Worm (Caenorhabditis elegans) whole organism, L4 larva: Measurements from ENCODE around the gene Y102A5C.2.

ENCODE experiments used
- F10B5.3 ChIP-seq: sonication (generic microtip); optimal IDR thresholded peaks from 2 replicates; lab custom pipeline; 2016; ENCODE audit warnings: mild to moderate bottlenecking, missing genetic modification characterization, missing compliant biosample characterization
- F26F4.8 ChIP-seq: fragments of 200-800 bp; sonication (Bioruptor generic); conservative IDR thresholded peaks from 2 replicates; pipeline ENCODE4 v1.3.6; 2022; ENCODE audit warnings: missing genetic modification characterization, missing compliant biosample characterization
- F37D6.2 ChIP-seq: sonication (generic microtip); optimal IDR thresholded peaks from 2 replicates; lab custom pipeline; 2016; ENCODE audit warnings: mild to moderate bottlenecking, missing genetic modification characterization, missing compliant biosample characterization
- F44E2.7 ChIP-seq: fragments of 200-800 bp; sonication (Bioruptor generic); IDR thresholded peaks from 2 replicates; pipeline ENCODE4 v2.1.2; 2022; ENCODE audit warnings: missing genetic modification characterization, missing compliant biosample characterization
- T20F7.1 ChIP-seq: fragments of 200-800 bp; sonication (Bioruptor generic); optimal IDR thresholded peaks from 2 replicates; lab custom pipeline; 2018; ENCODE audit warnings: mild to moderate bottlenecking, missing genetic modification characterization, missing compliant biosample characterization
- Y5F2A.4 ChIP-seq: fragments of 200-800 bp; sonication (Bioruptor generic); optimal IDR thresholded peaks from 2 replicates; lab custom pipeline; 2018; ENCODE audit warnings: mild to moderate bottlenecking, missing genetic modification characterization, missing compliant biosample characterization
- Y75B8A.6 ChIP-seq: fragments of 200-800 bp; sonication (Bioruptor generic); IDR thresholded peaks from 2 replicates; pipeline ENCODE4 v1.3.6; 2022; ENCODE audit warnings: missing genetic modification reagents, missing genetic modification characterization, missing compliant biosample characterization
- ZK337.2 ChIP-seq: fragments of 200-800 bp; sonication (Bioruptor generic); IDR thresholded peaks from 2 replicates; pipeline ENCODE4 v1.3.6; 2022; ENCODE audit warnings: missing genetic modification reagents, missing genetic modification characterization, missing compliant biosample characterization
- ZK546.5 ChIP-seq, 2 experiments: sonication (generic microtip); optimal IDR thresholded peaks; 2 replicates each; lab custom pipeline; 2017; ENCODE audit warnings: missing biosample characterization in 2 of 2, missing genetic modification characterization in 2 of 2
- aha-1 ChIP-seq: fragments of 150-350 bp; peaks from one replicate; lab custom pipeline; 2014; ENCODE audit warnings: missing biosample characterization, missing genetic modification characterization
- ceh-20 ChIP-seq: fragments of 200-800 bp; sonication (Bioruptor generic); IDR thresholded peaks from 2 replicates; pipeline ENCODE4 v1.3.6; 2022; ENCODE audit warnings: missing genetic modification reagents, missing genetic modification characterization, missing compliant biosample characterization
- ceh-28 ChIP-seq: fragments of 150-350 bp; optimal IDR thresholded peaks from 2 replicates; lab custom pipeline; 2014; ENCODE audit warnings: missing biosample characterization, missing genetic modification reagents, missing genetic modification characterization
- ces-1 ChIP-seq: fragments of 150-350 bp; sonication (generic microtip); optimal IDR thresholded peaks from 4 replicates; lab custom pipeline; 2014; ENCODE audit warnings: missing biosample characterization, missing genetic modification reagents, missing genetic modification characterization
- cey-2 ChIP-seq: sonication (generic microtip); optimal IDR thresholded peaks from 3 replicates; lab custom pipeline; 2017; ENCODE audit warnings: missing genetic modification characterization, mild to moderate bottlenecking, missing compliant biosample characterization, antibody characterized with exemption, borderline replicate concordance; ENCODE audit not compliant: insufficient read depth
- daf-12 ChIP-seq: fragments of 150-350 bp; optimal IDR thresholded peaks from 2 replicates; lab custom pipeline; 2014; ENCODE audit warnings: missing biosample characterization, missing genetic modification reagents, missing genetic modification characterization
- daf-16 ChIP-seq, 3 experiments: sonication (generic microtip); optimal IDR thresholded peaks; 2 replicates each; lab custom pipeline; 2016 to 2017; ENCODE audit warnings: missing genetic modification characterization in 3 of 3, missing genetic modification reagents in 3 of 3, mild to moderate bottlenecking in 2 of 3, missing compliant biosample characterization in 2 of 3, missing biosample characterization in 1 of 3, moderate library complexity in 1 of 3
- dmd-6 ChIP-seq: fragments of 200-800 bp; sonication (Bioruptor generic); IDR thresholded peaks from 2 replicates; pipeline ENCODE4 v1.3.6; 2022; ENCODE audit warnings: missing genetic modification reagents, missing genetic modification characterization, missing compliant biosample characterization
- dmd-8 ChIP-seq: fragments of 200-800 bp; sonication (Bioruptor generic); IDR thresholded peaks from 2 replicates; pipeline ENCODE4 v1.3.6; 2022; ENCODE audit warnings: missing genetic modification characterization, missing compliant biosample characterization
- dpl-1 ChIP-seq: fragments of 150-350 bp; optimal IDR thresholded peaks from 2 replicates; lab custom pipeline; 2014; ENCODE audit warnings: missing biosample characterization, missing genetic modification reagents, missing genetic modification characterization
- egl-27 ChIP-seq: sonication (generic microtip); optimal IDR thresholded peaks from 3 replicates; lab custom pipeline; 2017; ENCODE audit warnings: missing biosample characterization, missing genetic modification reagents, missing genetic modification characterization
- jun-1 ChIP-seq: fragments of 150-350 bp; optimal IDR thresholded peaks from 2 replicates; lab custom pipeline; 2014; ENCODE audit warnings: missing biosample characterization, missing genetic modification reagents, missing genetic modification characterization
- lin-38 ChIP-seq: fragments of 200-800 bp; sonication (Bioruptor generic); IDR thresholded peaks from 2 replicates; pipeline ENCODE4 v1.3.6; 2022; ENCODE audit warnings: missing genetic modification reagents, missing genetic modification characterization, missing compliant biosample characterization
- lin-39 ChIP-seq: fragments of 150-350 bp; optimal IDR thresholded peaks from 2 replicates; lab custom pipeline; 2014; ENCODE audit warnings: missing biosample characterization, missing genetic modification reagents, missing genetic modification characterization
- lsy-2 ChIP-seq, 2 experiments: fragments of 150-350 bp in 1 of 2; sonication (generic microtip) in 1 of 2; optimal IDR thresholded peaks; 2 replicates each; lab custom pipeline; 2014 to 2017; ENCODE audit warnings: missing biosample characterization in 2 of 2, missing genetic modification characterization in 2 of 2
- mdt-29 ChIP-seq: fragments of 200-800 bp; sonication (Bioruptor generic); IDR thresholded peaks from 2 replicates; pipeline ENCODE4 v1.3.6; 2022; ENCODE audit warnings: missing genetic modification reagents, missing genetic modification characterization, missing compliant biosample characterization
- nhr-11 ChIP-seq: fragments of 150-350 bp; optimal IDR thresholded peaks from 2 replicates; lab custom pipeline; 2014; ENCODE audit warnings: missing biosample characterization, missing genetic modification characterization
- nhr-111 ChIP-seq: fragments of 200-800 bp; sonication (Bioruptor generic); optimal IDR thresholded peaks from 2 replicates; lab custom pipeline; 2018; ENCODE audit warnings: mild to moderate bottlenecking, missing genetic modification characterization, missing compliant biosample characterization
- nhr-6 ChIP-seq: fragments of 150-350 bp; optimal IDR thresholded peaks from 2 replicates; lab custom pipeline; 2014; ENCODE audit warnings: missing biosample characterization, missing genetic modification characterization
- pha-4 ChIP-seq, 2 experiments: fragments of 150-350 bp in 1 of 2; fragments of 200-800 bp in 1 of 2; sonication (Bioruptor generic) in 1 of 2; IDR thresholded peaks in 1 of 2; optimal IDR thresholded peaks in 1 of 2; 2 replicates each; pipeline versions ENCODE4 v1.3.6 to Lab custom; 2014 to 2022; ENCODE audit warnings: missing genetic modification characterization in 2 of 2, missing genetic modification reagents in 2 of 2, missing biosample characterization in 1 of 2, missing compliant biosample characterization in 1 of 2
- tag-97 ChIP-seq: fragments of 200-800 bp; sonication (Bioruptor generic); IDR thresholded peaks from 2 replicates; pipeline ENCODE4 v1.3.6; 2022; ENCODE audit warnings: missing genetic modification characterization, missing compliant biosample characterization
- unc-130 ChIP-seq: sonication (generic microtip); optimal IDR thresholded peaks from 2 replicates; lab custom pipeline; 2016; ENCODE audit warnings: missing genetic modification reagents, missing genetic modification characterization, missing compliant biosample characterization
- unc-62 ChIP-seq, 3 experiments: fragments of 150-350 bp in 1 of 3; sonication (generic microtip); optimal IDR thresholded peaks in 2 of 3; peaks in 1 of 3; 1 replicate in 1 of 3; 2 replicates in 2 of 3; lab custom pipeline; 2014 to 2017; ENCODE audit warnings: missing biosample characterization in 3 of 3, missing genetic modification characterization in 3 of 3, missing genetic modification reagents in 3 of 3, missing genotype in 1 of 3

The Y102A5C.2 gene

DNA sequence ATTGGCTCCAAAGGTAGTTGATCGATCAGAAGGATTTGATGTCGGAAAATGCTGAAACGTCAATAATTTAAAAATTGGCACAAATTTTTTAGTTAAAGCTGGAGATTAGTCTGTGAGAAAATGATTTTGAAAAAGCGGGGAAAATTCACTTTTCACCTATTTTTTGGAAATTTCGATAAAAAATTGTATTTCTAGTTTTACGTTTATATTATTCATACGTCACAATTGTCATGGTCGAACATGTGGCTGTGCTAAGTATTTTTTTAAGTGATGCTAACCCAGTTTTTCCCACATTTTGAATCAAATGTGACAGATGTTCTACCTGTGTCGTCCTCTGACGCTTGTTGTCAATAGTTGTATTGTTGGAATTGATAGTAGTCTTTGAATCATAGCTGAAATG is 39.0 kb upstream of the Y102A5C.2 start:
- TF ChIP-seq F26F4.8 (GFP tag; lab: Robert Waterston, UW) (no peak), cey-2 (no peak), dmd-8 (no peak), nhr-111 (GFP tag; lab: Kevin White, UChicago) (no peak), unc-62 (GFP tag; optimal IDR thresholded peaks at IDR 0.05 in 1 of 2; lab: Kevin White, UChicago) (peak in 1 of 2 experiments; percentile 94), unc-62 (tag; optimal IDR thresholded peaks at IDR 0.05; lab: Kevin White, UChicago) (no peak), aha-1 (no peak)
- TF ChIP-seq, all 104 proteins: peak for 1

DNA sequence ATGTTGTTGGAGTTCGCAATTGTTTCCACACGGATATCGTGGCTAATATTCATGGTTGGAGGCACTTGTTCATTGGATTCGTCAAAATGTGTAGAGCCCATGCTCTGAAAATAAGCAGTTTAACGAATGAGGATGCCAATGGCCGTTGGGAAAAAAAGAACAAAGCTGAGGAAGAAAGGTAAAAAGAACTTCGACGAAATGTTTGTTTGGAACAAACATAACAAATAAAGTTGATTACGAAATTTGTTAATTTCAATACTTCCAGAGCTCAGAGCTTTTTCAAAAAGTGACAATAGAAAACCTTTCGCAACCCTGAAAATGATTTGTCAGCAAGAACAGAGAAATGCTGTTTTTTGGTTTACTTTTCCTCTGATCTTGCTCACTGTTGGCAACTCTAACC is 38.5 kb upstream of the Y102A5C.2 start, which contains the start of gene F09C6.3:
Gene F09C6.3 (minus strand): TSS at position 101 of the 400 bp plus-strand sequence.
- TF ChIP-seq dmd-8, result no peak
- no peak for TF ChIP-seq lin-39
- TF ChIP-seq F26F4.8 (GFP tag; lab: Robert Waterston, UW), result no peak
- no peak for TF ChIP-seq T20F7.1
- no peak for TF ChIP-seq ceh-28 (tag; lab: Kevin White, UChicago)
- no peak for TF ChIP-seq F37D6.2 (tag; lab: Kevin White, UChicago)
- TF ChIP-seq daf-12 (tag; lab: Kevin White, UChicago), result no peak
- no peak for TF ChIP-seq Y75B8A.6 (GFP tag; lab: Robert Waterston, UW)
- no peak for TF ChIP-seq egl-27
- no peak for TF ChIP-seq Y5F2A.4
- TF ChIP-seq tag-97 (GFP tag; lab: Robert Waterston, UW), result no peak
- TF ChIP-seq daf-16 (GFP tag; optimal IDR thresholded peaks at IDR 0.05; lab: Kevin White, UChicago), result no peak
- no peak for TF ChIP-seq daf-16 (tag; optimal IDR thresholded peaks at IDR 0.05; lab: Kevin White, UChicago)
- no peak for TF ChIP-seq lin-38 (GFP tag; lab: Robert Waterston, UW)
- no peak for TF ChIP-seq nhr-111 (GFP tag; lab: Kevin White, UChicago)

DNA sequence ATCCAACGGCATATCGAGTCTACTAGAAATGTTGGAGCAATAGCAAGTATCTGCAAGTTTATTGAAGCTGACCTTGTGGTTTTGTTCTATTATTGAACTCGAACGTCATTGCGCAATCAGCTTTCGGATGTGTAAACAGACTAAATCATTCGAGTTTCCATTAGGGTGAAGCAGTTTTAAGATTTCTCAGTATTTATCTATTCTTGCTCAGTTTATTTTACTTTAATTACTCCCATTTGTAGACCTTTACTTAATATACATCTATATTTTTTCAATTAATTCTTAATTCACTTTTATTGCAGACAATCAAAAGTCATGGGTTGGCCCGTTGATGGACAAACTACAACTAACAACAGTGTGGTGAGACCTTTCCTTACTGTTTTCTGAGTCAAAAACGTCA is 37.9 kb upstream of the Y102A5C.2 start, which contains the start of gene F09C6.14:
Gene F09C6.14 (plus strand): TSS at position 301 of the 400 bp plus-strand sequence.
- TF ChIP-seq nhr-11, result no peak
- no peak for TF ChIP-seq dpl-1
- no peak for TF ChIP-seq ZK546.5 (tag; optimal IDR thresholded peaks at IDR 0.05; lab: Kevin White, UChicago)
- no peak for TF ChIP-seq ceh-20 (GFP tag; lab: Robert Waterston, UW)
- TF ChIP-seq F44E2.7 (GFP tag; lab: Robert Waterston, UW), result no peak
- no peak for TF ChIP-seq lsy-2 (tag; optimal IDR thresholded peaks at IDR 0.05; lab: Kevin White, UChicago)
- TF ChIP-seq, all 104 proteins: peak for 0

DNA sequence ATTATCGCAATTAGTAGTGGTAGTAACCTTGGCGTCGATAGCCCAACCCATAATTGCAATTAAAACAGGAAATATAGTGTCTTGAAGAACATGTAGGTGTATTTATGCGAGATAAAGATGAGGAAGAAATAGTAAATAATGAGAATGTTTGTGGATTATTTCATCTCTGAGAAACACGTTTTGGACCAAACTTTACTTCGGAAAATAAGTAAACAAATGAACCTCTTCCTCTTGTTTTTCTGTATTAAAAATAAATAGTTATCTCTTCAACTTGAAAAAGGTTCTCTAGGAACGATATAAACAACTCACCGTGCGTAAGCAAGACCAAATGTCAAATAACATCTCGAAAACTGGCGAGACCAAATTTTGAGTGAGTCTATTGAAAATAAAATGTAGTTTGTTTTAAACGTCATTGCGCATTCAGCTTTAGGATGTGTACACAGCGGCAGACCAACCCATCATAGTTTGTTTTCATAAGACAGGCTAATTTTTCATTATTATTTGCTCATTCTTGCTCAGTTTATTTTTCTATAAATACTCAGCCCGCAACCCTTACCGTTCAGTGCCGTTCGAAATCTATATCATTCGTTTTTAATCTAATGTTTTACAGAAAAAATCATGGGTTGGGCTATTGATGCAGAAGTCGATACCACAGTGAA is 36.1 kb upstream of the Y102A5C.2 start, which contains the start of the genes F09C6.11 and F09C6.12:
Gene F09C6.11 (minus strand): TSS at position 51 of the 659 bp plus-strand sequence.
Gene F09C6.12 (plus strand): TSS at position 609 of the 659 bp plus-strand sequence.
- TF ChIP-seq mdt-29 (GFP tag; lab: Robert Waterston, UW) (no peak), pha-4 (GFP tag; IDR thresholded peaks at IDR 0.05; lab: Robert Waterston, UW) (no peak), pha-4 (tag; optimal IDR thresholded peaks at IDR 0.05; lab: Kevin White, UChicago) (peak; percentile 27)

DNA sequence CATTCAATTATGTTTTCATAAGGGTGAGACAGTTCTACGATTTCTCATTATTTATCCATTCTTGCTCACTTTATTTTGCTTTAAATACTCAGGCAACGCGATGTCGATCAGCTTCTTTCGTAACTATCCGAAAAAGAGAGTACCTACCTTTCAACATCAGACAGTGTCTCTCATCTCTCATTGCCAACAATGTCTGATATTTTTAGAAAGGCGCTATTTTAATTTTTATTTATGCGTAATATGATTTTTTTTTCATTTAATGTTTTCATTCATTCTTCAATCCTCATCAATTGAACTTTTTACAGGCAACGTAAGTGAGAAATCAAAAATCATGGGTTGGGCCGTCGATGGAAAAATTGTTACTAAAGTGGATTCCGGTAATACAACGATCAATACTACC is 33.8 kb upstream of the Y102A5C.2 start, which contains the start of gene F09C6.13:
Gene F09C6.13 (plus strand): TSS at position 301 of the 400 bp plus-strand sequence.
- TF ChIP-seq ces-1 (GFP tag; lab: Kevin White, UChicago) (no peak), unc-62 (GFP tag; optimal IDR thresholded peaks at IDR 0.05 in 1 of 2; lab: Kevin White, UChicago) (peak in 1 of 2 experiments; percentile 6), unc-62 (tag; optimal IDR thresholded peaks at IDR 0.05; lab: Kevin White, UChicago) (no peak)

DNA sequence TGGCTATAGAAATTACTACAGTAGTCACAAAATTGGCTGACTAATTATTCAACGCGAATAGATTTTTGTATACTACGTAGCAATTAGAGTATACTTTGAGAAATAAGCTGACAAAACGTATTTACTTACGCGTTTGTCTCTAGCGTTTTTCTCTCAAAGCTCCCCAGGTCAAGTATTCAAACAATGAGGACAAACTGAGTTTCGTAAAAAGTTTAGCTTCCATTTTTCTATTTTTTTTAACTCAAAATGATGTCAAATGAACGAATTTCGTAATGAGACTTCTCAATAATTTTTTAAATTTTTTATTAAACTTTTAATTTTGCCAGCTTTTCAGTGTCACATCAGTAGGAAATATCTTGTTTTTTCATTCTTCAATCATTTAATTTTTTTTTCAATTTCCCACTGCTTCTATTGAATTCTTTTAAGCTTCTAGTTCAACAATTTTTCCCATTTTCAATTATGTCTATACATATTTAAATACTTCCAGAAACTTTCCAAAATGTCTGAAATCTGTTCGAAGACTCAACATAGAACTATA is 29.7 kb upstream of the Y102A5C.2 start, which contains the start of the genes ifas-2 and fbxa-44:
Gene ifas-2 (minus strand): TSS at position 101 of the 538 bp plus-strand sequence.
Gene fbxa-44 (plus strand): TSS at position 488 of the 538 bp plus-strand sequence.
- TF ChIP-seq F10B5.3 (tag; lab: Kevin White, UChicago), result no peak
- no peak for TF ChIP-seq nhr-6
- no peak for TF ChIP-seq dmd-6
- TF ChIP-seq ZK337.2 (GFP tag; lab: Robert Waterston, UW), result no peak
- no peak for TF ChIP-seq pha-4 (GFP tag; IDR thresholded peaks at IDR 0.05; lab: Robert Waterston, UW)
- TF ChIP-seq pha-4 (tag; optimal IDR thresholded peaks at IDR 0.05; lab: Kevin White, UChicago), result no peak
- TF ChIP-seq tag-97 (GFP tag; lab: Robert Waterston, UW), result no peak
- TF ChIP-seq unc-130 (GFP tag; lab: Kevin White, UChicago), result no peak
- TF ChIP-seq jun-1 (tag; lab: Kevin White, UChicago), result no peak
- TF ChIP-seq, all 104 proteins: peak for 0
